Worm (Caenorhabditis elegans): Measurements from ENCODE around the gene sre-47.
A peak's percentile ranks its signal among the peaks of the same experiment; 100 is the strongest.

Gene sre-47

DNA sequence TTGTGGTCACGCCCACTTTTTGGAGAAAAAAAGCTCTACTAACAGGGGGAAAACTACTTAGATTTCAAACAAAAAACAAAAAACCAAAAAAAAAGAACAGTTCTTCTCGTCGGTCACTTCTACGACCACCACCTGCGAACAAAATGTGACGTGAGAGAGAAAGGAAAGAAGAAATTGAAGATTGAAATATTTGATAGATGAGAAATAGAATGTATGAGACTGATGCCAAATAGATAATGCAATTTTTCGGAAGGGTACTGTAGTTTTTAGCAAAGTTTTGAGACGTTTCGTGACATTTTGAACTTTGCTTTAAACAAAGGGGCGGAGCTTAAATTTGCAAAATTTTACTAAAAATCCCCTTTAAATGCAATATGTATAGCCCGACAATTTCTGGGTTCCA, 29.5 kb downstream of the sre-47 start:
- peak; percentile 2 for TF ChIP-seq nhr-25 (tag; optimal IDR thresholded peaks at IDR 0.05)
- TF ChIP-seq lin-15B (tag; optimal IDR thresholded peaks at IDR 0.05) = no peak
- TF ChIP-seq elt-1 (tag; optimal IDR thresholded peaks at IDR 0.05) = peak; percentile 45
- no peak for TF ChIP-seq skn-1 (tag; optimal IDR thresholded peaks at IDR 0.05)
- no peak for TF ChIP-seq nhr-23 (tag; optimal IDR thresholded peaks at IDR 0.05)
- peak; percentile 38 for TF ChIP-seq elt-2 (tag; optimal IDR thresholded peaks at IDR 0.05)
- no peak for TF ChIP-seq eor-1 (tag; optimal IDR thresholded peaks at IDR 0.05)
- no peak for TF ChIP-seq hmg-11 (tag; optimal IDR thresholded peaks at IDR 0.05)
- no peak for TF ChIP-seq nhr-237 (tag; optimal IDR thresholded peaks at IDR 0.05)
- no peak for TF ChIP-seq ZK546.5 (tag; optimal IDR thresholded peaks at IDR 0.05)

DNA sequence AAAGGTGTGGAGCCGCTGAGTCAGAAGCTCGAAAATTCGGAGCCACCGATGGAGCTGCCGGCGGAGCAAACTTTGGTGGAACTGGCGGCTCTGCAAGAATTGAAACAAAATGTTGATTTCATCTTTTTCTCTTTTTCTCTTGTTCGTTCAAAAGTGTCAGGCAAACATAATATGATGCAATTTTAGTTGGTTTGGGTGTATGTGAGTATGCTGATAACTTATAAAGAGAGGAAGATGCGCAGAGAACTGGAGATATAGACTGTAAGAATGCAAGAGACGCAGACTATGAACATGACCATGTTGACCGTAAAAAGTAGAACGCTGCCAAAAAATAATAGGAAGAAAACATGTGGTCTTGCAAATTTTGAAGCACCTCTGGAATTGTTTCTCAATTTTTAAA, 30.4 kb downstream of the sre-47 start:
- TF ChIP-seq pha-4 (tag; optimal IDR thresholded peaks at IDR 0.05) (peak; percentile 75), sea-2 (GFP tag; optimal IDR thresholded peaks at IDR 0.05) (no peak), pqm-1 (tag; optimal IDR thresholded peaks at IDR 0.05) (peak; percentile 78), jun-1 (tag; optimal IDR thresholded peaks at IDR 0.05) (peak; percentile 12), ceh-9 (tag; optimal IDR thresholded peaks at IDR 0.05) (no peak), elt-3 (tag; optimal IDR thresholded peaks at IDR 0.05) (no peak), nhr-12 (tag; optimal IDR thresholded peaks at IDR 0.05) (no peak), elt-2 (tag; optimal IDR thresholded peaks at IDR 0.05) (peak; percentile 91), snpc-4 (tag; optimal IDR thresholded peaks at IDR 0.05) (peak; percentile 62)

DNA sequence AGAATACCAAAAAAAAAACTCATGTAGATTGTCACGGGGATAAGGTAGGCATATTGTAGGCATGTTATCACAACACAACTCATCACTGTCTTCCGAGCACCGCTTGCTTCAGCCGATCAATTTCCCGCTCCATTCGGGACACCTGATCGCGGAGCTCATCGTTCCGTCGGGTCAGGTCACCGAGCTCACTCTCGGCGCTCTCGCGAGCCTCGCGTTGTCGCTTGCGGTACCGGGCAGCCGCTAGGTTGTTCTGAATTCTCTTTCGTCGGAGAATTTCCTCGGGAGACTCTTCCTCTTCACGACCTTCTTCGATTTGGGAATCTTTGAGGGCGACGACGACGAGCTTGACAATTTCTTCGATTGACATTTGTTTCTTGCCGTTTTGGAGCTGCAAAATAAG, 32.5 kb downstream of the sre-47 start:
- no peak for TF ChIP-seq nfya-1 (tag; optimal IDR thresholded peaks at IDR 0.05; ENCODE audit: insufficient read depth)
- TF ChIP-seq ztf-11 (tag; optimal IDR thresholded peaks at IDR 0.05) = no peak
- no peak for TF ChIP-seq ZK546.5 (tag; optimal IDR thresholded peaks at IDR 0.05)
- no peak for TF ChIP-seq egl-27 (tag; optimal IDR thresholded peaks at IDR 0.05)
- no peak for TF ChIP-seq mml-1 (tag; optimal IDR thresholded peaks at IDR 0.05)
- TF ChIP-seq lin-15B (tag; optimal IDR thresholded peaks at IDR 0.05) = no peak
- TF ChIP-seq fos-1 (tag; optimal IDR thresholded peaks at IDR 0.05) = no peak

DNA sequence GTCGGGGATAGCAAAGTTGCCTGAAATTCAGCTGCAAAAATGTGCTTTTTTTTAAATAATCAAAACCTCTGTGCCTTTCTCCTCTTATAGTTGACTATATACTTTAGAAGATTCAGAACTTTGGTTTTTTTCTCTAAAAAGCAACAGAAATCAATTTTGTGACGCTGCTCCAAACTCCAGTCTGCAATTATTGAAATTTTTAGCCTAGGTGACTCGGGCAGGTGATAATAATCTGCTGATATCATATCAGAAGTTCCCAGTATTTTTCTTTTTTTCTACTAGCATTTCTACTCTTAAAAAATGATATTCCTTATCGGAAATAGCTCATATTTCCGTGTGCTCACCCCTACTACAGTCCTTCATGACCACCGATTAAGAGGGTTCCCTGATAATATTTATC, 35.2 kb downstream of the sre-47 start, which contains the start of gene sre-44:
sre-44 (plus strand) TSS at position 301 of the 400 bp plus-strand sequence.
- peak; percentile 49 for TF ChIP-seq elt-2 (tag; optimal IDR thresholded peaks at IDR 0.05)
- TF ChIP-seq zag-1 (tag; optimal IDR thresholded peaks at IDR 0.05) = no peak

DNA sequence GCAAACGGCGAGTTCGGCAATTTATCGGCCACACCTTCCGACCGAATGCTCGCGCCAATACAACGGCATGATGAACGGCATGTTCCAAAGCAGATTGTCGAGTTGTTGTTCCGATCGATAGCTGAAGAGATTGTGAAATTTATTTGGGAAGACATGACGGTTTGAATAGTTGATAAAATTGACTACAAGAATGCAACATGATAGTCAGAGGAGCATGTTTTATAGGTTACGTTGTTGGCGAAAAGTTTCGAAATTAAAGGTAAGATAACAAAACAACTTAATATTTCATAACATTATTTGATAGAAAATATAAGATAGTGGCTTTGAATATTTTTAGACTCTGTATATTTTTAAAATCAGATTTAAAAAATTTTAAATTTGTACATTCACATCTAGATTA, 38.9 kb downstream of the sre-47 start:
- TF ChIP-seq nhr-12 (tag; optimal IDR thresholded peaks at IDR 0.05) (no peak), elt-2 (tag; optimal IDR thresholded peaks at IDR 0.05) (peak; percentile 53)

DNA sequence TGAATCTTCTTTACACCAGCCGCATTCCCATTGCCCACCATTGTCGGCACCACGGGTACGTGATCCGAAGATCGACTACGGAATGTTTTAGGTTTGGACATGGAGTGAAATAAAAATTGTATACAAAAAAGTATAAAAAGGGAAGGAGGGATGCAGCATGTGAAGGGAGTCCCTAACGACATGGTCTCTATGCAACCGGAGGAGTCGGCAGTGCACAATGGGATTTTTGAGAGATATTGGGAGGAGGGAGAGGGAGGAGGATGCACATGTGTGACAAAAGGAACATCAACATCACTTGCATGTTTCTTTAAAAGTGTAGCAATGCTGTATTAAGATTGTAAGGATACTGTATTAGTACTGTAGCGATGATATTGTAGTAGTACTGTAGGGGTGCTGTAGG, 44.9 kb downstream of the sre-47 start, which contains the start of gene W07G1.1:
W07G1.1 (minus strand) TSS at position 101 of the 400 bp plus-strand sequence.
- TF ChIP-seq zag-1 (tag; optimal IDR thresholded peaks at IDR 0.05) (no peak), ztf-4 (tag; optimal IDR thresholded peaks at IDR 0.05) (no peak), elt-2 (tag; optimal IDR thresholded peaks at IDR 0.05) (no peak)

DNA sequence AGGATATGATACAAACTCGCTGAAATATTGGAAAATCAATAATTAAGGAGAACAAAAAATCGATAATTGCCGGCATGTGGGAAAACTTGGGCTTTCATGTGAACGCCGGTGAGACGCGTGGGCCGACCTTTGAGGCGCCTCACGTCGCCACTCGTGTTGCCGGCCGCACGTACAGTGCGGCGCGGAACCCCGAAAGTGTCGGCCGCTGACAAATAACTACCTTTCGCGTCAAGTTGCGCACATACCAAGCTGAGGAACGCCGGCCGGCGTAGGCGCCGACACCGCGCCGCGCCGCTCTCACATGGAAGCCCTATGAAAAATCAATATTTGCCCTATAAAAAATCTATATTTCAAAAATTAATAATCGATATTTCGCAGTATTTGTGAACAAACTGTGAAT, 46.2 kb downstream of the sre-47 start:
- no peak for TF ChIP-seq nhr-237 (tag; optimal IDR thresholded peaks at IDR 0.05)
- no peak for TF ChIP-seq snpc-4 (tag; optimal IDR thresholded peaks at IDR 0.05)
- TF ChIP-seq ceh-28 (tag; optimal IDR thresholded peaks at IDR 0.05) = peak; percentile 24
- no peak for TF ChIP-seq nhr-43 (tag; optimal IDR thresholded peaks at IDR 0.05; ENCODE audit: poor library complexity, severe bottlenecking)
- TF ChIP-seq R02D3.7 (tag; optimal IDR thresholded peaks at IDR 0.05) = no peak

DNA sequence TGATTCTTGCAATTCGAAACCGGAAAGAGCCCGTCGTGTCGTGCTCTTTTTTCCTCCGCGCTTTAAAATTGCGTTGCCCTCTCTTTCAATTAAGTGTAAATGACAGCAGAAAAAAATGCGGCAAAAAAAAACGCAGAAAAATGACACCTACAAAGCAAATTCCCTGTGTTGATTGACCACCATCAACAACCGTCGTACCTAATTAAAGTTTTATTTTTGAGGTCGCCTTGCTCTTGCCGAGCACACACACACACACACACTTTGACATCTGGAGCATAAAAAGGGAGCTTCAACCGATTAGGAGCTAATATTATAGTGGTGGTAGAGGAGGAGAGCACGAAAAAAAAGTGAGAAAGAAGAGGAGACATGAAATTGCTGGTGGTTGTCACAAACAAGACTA, 48.5 kb downstream of the sre-47 start:
- no peak for TF ChIP-seq R02D3.7 (tag; optimal IDR thresholded peaks at IDR 0.05)
- no peak for TF ChIP-seq ztf-4 (tag; optimal IDR thresholded peaks at IDR 0.05)
- TF ChIP-seq unc-62 (GFP tag; optimal IDR thresholded peaks at IDR 0.05) = no peak
- no peak for TF ChIP-seq nhr-25 (tag; optimal IDR thresholded peaks at IDR 0.05)
- no peak for TF ChIP-seq jun-1 (tag; optimal IDR thresholded peaks at IDR 0.05)
- no peak for TF ChIP-seq egl-27 (tag; optimal IDR thresholded peaks at IDR 0.05)
- TF ChIP-seq skn-1 (tag; optimal IDR thresholded peaks at IDR 0.05) = no peak
- no peak for TF ChIP-seq nhr-11 (tag; optimal IDR thresholded peaks at IDR 0.05)
- no peak for TF ChIP-seq nhr-77 (tag; optimal IDR thresholded peaks at IDR 0.05)
- no peak for TF ChIP-seq unc-39 (tag; optimal IDR thresholded peaks at IDR 0.05)
- TF ChIP-seq sea-2 (GFP tag; optimal IDR thresholded peaks at IDR 0.05) = no peak
- TF ChIP-seq hmg-11 (tag; optimal IDR thresholded peaks at IDR 0.05) = no peak
